Fruit fly (Drosophila melanogaster): ENCODE results near the gene comm3.

comm3 gene

DNA sequence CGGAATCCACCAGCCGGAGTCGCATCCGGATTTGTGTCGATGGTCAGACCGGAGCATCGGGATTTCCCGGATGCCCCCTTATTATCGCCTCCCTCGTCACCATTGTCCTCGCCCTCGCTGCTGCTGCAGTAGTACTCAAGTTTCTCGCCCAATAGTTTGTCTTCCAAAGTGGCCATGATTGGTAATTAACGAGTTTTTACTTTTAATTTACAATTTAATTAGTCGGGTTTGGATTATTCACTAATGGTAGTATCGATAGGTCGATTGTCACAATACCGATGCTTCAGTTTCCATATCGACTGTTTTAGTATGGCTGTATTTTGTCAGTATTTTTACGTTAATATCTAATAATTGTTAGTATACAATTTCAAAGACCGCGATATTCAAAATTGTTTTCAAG lies 37.5 kb downstream of the comm3 start, which contains the start of gene CG7650 (continued):
- TF ChIP-seq fru (optimal IDR thresholded peaks at IDR 0.05) (no peak), CG6791 (GFP tag; IDR thresholded peaks at IDR 0.05; ENCODE audit: partially characterized antibody) (peak; percentile 88), sisA (GFP tag; IDR thresholded peaks at IDR 0.05) (no peak), CG2712 (tag; optimal IDR thresholded peaks at IDR 0.05) (peak; percentile 22), hth (optimal IDR thresholded peaks at IDR 0.05) (no peak), Dek (tag; optimal IDR thresholded peaks at IDR 0.05) (no peak), CG33557 (GFP tag; optimal IDR thresholded peaks at IDR 0.05) (no peak), hbn (GFP tag; IDR thresholded peaks at IDR 0.05; ENCODE audit: partially characterized antibody) (peak; percentile 97), Deaf1 (tag; optimal IDR thresholded peaks at IDR 0.05) (no peak), CG17361 (GFP tag; IDR thresholded peaks at IDR 0.05) (no peak), Hr78 (GFP tag; optimal IDR thresholded peaks at IDR 0.05) (no peak), en (GFP tag; optimal IDR thresholded peaks at IDR 0.05) (no peak), Fer2 (tag; optimal IDR thresholded peaks at IDR 0.05) (no peak), nerfin-2 (GFP tag; IDR thresholded peaks at IDR 0.05; ENCODE audit: partially characterized antibody) (peak; percentile 60; the same call in 1 of the 2 replicates), mam (GFP tag; optimal IDR thresholded peaks at IDR 0.05) (no peak), danr (GFP tag; IDR thresholded peaks at IDR 0.05) (no peak), CG14441 (GFP tag; IDR thresholded peaks at IDR 0.05) (no peak), cwo (GFP tag; optimal IDR thresholded peaks at IDR 0.05) (no peak), CG2129 (GFP tag; IDR thresholded peaks at IDR 0.05; ENCODE audit: partially characterized antibody) (peak; percentile 84), Dip2 (GFP tag; IDR thresholded peaks at IDR 0.05) (no peak), Xrp1 (GFP tag; IDR thresholded peaks at IDR 0.05) (no peak), CG1603 (tag; optimal IDR thresholded peaks at IDR 0.05) (peak; percentile 39), Drgx (GFP tag; IDR thresholded peaks at IDR 0.05) (no peak), CG10147 (GFP tag; optimal IDR thresholded peaks at IDR 0.05) (no peak), Hr39 (optimal IDR thresholded peaks at IDR 0.05) (no peak), rib (GFP tag; IDR thresholded peaks at IDR 0.05) (no peak), CG42726 (GFP tag; IDR thresholded peaks at IDR 0.05; ENCODE audit: partially characterized antibody) (peak; percentile 74; the same call in 1 of the 2 replicates), Side (GFP tag; optimal IDR thresholded peaks at IDR 0.05) (no peak), CG12744 (GFP tag; optimal IDR thresholded peaks at IDR 0.05) (no peak), Dp (GFP tag; optimal IDR thresholded peaks at IDR 0.05) (peak; percentile 93), ato (GFP tag; IDR thresholded peaks at IDR 0.05; ENCODE audit: partially characterized antibody) (peak; percentile 80), Optix (GFP tag; IDR thresholded peaks at IDR 0.05) (no peak), scrt (GFP tag; optimal IDR thresholded peaks at IDR 0.05) (no peak), Awh (GFP tag; IDR thresholded peaks at IDR 0.05) (no peak), Sry-β (GFP tag; optimal IDR thresholded peaks at IDR 0.05) (no peak), CG2678 (tag; optimal IDR thresholded peaks at IDR 0.05) (no peak), eyg (GFP tag; optimal IDR thresholded peaks at IDR 0.05) (no peak), Chrac-16 (GFP tag; optimal IDR thresholded peaks at IDR 0.05) (no peak), Abd-B (GFP tag; optimal IDR thresholded peaks at IDR 0.05) (no peak), Sox100B (GFP tag; optimal IDR thresholded peaks at IDR 0.05) (no peak), pzg (GFP tag; optimal IDR thresholded peaks at IDR 0.05) (peak; percentile 81), Dfd (GFP tag; optimal IDR thresholded peaks at IDR 0.05) (no peak), CG7372 (GFP tag; IDR thresholded peaks at IDR 0.05) (no peak), D19B (GFP tag; optimal IDR thresholded peaks at IDR 0.05) (no peak), bcd (GFP tag; optimal IDR thresholded peaks at IDR 0.05) (no peak), Oaz (GFP tag; IDR thresholded peaks at IDR 0.05) (no peak), CG13424 (tag; optimal IDR thresholded peaks at IDR 0.05) (no peak), CG12219 (GFP tag; optimal IDR thresholded peaks at IDR 0.05) (no peak), unc-4 (GFP tag; IDR thresholded peaks at IDR 0.05; ENCODE audit: partially characterized antibody) (peak; percentile 94), CkIIα-i1 (GFP tag; IDR thresholded peaks at IDR 0.05) (no peak), CG14710 (tag; optimal IDR thresholded peaks at IDR 0.05) (peak; percentile 64), CG2202 (tag; optimal IDR thresholded peaks at IDR 0.05) (no peak)
